Fruit fly (Drosophila melanogaster) S2 (cell line): ENCODE results near the gene Sap130.

ENCODE experiments used
- CG8478 ChIP-seq: fragments of >200 bp; optimal IDR thresholded peaks from 2 replicates; lab custom pipeline; 2018
- CTCF ChIP-seq, 2 experiments: fragments of >200 bp; optimal IDR thresholded peaks; 2 replicates each; lab custom pipeline; 2018

Sap130 gene

dm6 chr3L:12833354-12833753 is 27.7 kb downstream of the Sap130 start:
- TF ChIP-seq CG8478 (lab: Kevin White, UChicago) (no peak), CTCF (optimal IDR thresholded peaks at IDR 0.05; lab: Kevin White, UChicago) (no peak)

- no peak for TF ChIP-seq CTCF (optimal IDR thresholded peaks at IDR 0.05; lab: Kevin White, UChicago)
- no peak for TF ChIP-seq CG8478 (lab: Kevin White, UChicago)
Observed at dm6 chr3L:12833864-12834525, 28.3 kb downstream of the Sap130 start.

dm6 chr3L:12834526-12835213 is 29.0 kb downstream of the Sap130 start:
- TF ChIP-seq CTCF (optimal IDR thresholded peaks at IDR 0.05; lab: Kevin White, UChicago) (no peak), CG8478 (lab: Kevin White, UChicago) (no peak)

- TF ChIP-seq CG8478 (lab: Kevin White, UChicago) (no peak), CTCF (optimal IDR thresholded peaks at IDR 0.05; lab: Kevin White, UChicago) (no peak)
Observed at dm6 chr3L:12835511-12836479, 30.1 kb downstream of the Sap130 start.

- TF ChIP-seq CG8478 (lab: Kevin White, UChicago) (no peak), CTCF (optimal IDR thresholded peaks at IDR 0.05; lab: Kevin White, UChicago) (no peak)
Observed at dm6 chr3L:12837196-12837720, 31.6 kb downstream of the Sap130 start.

- no peak for TF ChIP-seq CG8478 (lab: Kevin White, UChicago)
- no peak for TF ChIP-seq CTCF (optimal IDR thresholded peaks at IDR 0.05; lab: Kevin White, UChicago)
Observed at dm6 chr3L:12839882-12840281, 34.2 kb downstream of the Sap130 start.

- no peak for TF ChIP-seq CG8478 (lab: Kevin White, UChicago)
- no peak for TF ChIP-seq CTCF (optimal IDR thresholded peaks at IDR 0.05; lab: Kevin White, UChicago)
Observed at dm6 chr3L:12841459-12841858, 35.8 kb downstream of the Sap130 start.

dm6 chr3L:12842532-12842931 is 36.8 kb downstream of the Sap130 start:
- TF ChIP-seq CTCF (optimal IDR thresholded peaks at IDR 0.05; lab: Kevin White, UChicago) (no peak), CG8478 (lab: Kevin White, UChicago) (no peak)

dm6 chr3L:12843056-12843799 is 37.5 kb downstream of the Sap130 start, which contains the start of gene nebu:
Gene nebu (minus strand): TSS chr3L:12843106.
- TF ChIP-seq CG8478 (lab: Kevin White, UChicago) (no peak), CTCF (optimal IDR thresholded peaks at IDR 0.05; lab: Kevin White, UChicago) (no peak)

- TF ChIP-seq CTCF (optimal IDR thresholded peaks at IDR 0.05; lab: Kevin White, UChicago) = no peak
- no peak for TF ChIP-seq CG8478 (lab: Kevin White, UChicago)
Observed at dm6 chr3L:12849867-12850301, 44.2 kb downstream of the Sap130 start, which contains the start of the genes CG10948 and Wbp2. Gene CG10948 (minus strand): TSS chr3L:12850117. Gene Wbp2 (plus strand): TSS chr3L:12850165.

- no peak for TF ChIP-seq CG8478 (lab: Kevin White, UChicago)
- no peak for TF ChIP-seq CTCF (optimal IDR thresholded peaks at IDR 0.05; lab: Kevin White, UChicago)
Observed at dm6 chr3L:12853423-12853822, 47.7 kb downstream of the Sap130 start, which contains the start of gene Ent3. Gene Ent3 (plus strand): TSS chr3L:12853646.

dm6 chr3L:12857553-12858122 is 51.9 kb downstream of the Sap130 start:
- TF ChIP-seq CTCF (optimal IDR thresholded peaks at IDR 0.05; lab: Kevin White, UChicago) = peak; percentile 36 to 78
- TF ChIP-seq CG8478 (lab: Kevin White, UChicago) = no peak

- peak; percentile 78 to 94 for TF ChIP-seq CTCF (optimal IDR thresholded peaks at IDR 0.05; lab: Kevin White, UChicago)
- no peak for TF ChIP-seq CG8478 (lab: Kevin White, UChicago)
Observed at dm6 chr3L:12861255-12861899, 55.7 kb downstream of the Sap130 start, which contains the start of gene CG32107. Gene CG32107 (minus strand): TSS chr3L:12861305.
